Fruit fly (Drosophila melanogaster) whole organism, embryonic: Measurements from ENCODE around the gene CG17778.

Source experiments
- CG10462 ChIP-seq: fragments of 200-800 bp; sonication (Bioruptor generic); optimal IDR thresholded peaks from 2 replicates; lab custom pipeline; 2016; ENCODE audit warnings: missing biosample characterization, missing genetic modification characterization
- CG12071 ChIP-seq: fragments of 200-800 bp; sonication (Bioruptor generic); optimal IDR thresholded peaks from 3 replicates; lab custom pipeline; 2018; ENCODE audit warnings: missing biosample characterization, mild to moderate bottlenecking, missing genetic modification characterization
- CG14710 ChIP-seq: fragments of 200-800 bp; sonication (Bioruptor generic); optimal IDR thresholded peaks from 3 replicates; lab custom pipeline; 2019; ENCODE audit warnings: missing biosample characterization, mild to moderate bottlenecking, missing genetic modification characterization, moderate library complexity
- CG14860 ChIP-seq: fragments of 200-800 bp; sonication (Bioruptor generic); IDR thresholded peaks from 3 replicates; pipeline ENCODE4 v1.3.6; 2022; ENCODE audit warnings: missing biosample characterization, missing genetic modification characterization; ENCODE audit not compliant: partially characterized antibody
- CG15479 ChIP-seq: fragments of 200-800 bp; sonication (Bioruptor generic); optimal IDR thresholded peaks from 3 replicates; lab custom pipeline; 2019; ENCODE audit warnings: missing biosample characterization, mild to moderate bottlenecking, missing genetic modification characterization, moderate library complexity
- CG1602 ChIP-seq: fragments of 200-800 bp; sonication (Bioruptor generic); optimal IDR thresholded peaks from 3 replicates; lab custom pipeline; 2016; ENCODE audit warnings: missing biosample characterization, missing genetic modification characterization
- CG17829 ChIP-seq: fragments of 200-800 bp; optimal IDR thresholded peaks from 2 replicates; lab custom pipeline; 2019; ENCODE audit warnings: missing biosample characterization, mild to moderate bottlenecking, missing genetic modification characterization, moderate library complexity
- CG17912 ChIP-seq: fragments of 200-800 bp; sonication (Bioruptor generic); optimal IDR thresholded peaks from 2 replicates; lab custom pipeline; 2018; ENCODE audit warnings: missing biosample characterization, mild to moderate bottlenecking, missing genetic modification characterization
- CG1792 ChIP-seq: fragments of 200-800 bp; sonication (Bioruptor generic); optimal IDR thresholded peaks from 2 replicates; lab custom pipeline; 2016; ENCODE audit warnings: missing biosample characterization, missing genetic modification characterization
- CG18619 ChIP-seq: fragments of 200-800 bp; sonication (Bioruptor generic); optimal IDR thresholded peaks from 3 replicates; lab custom pipeline; 2017; ENCODE audit warnings: missing biosample characterization, mild to moderate bottlenecking, missing genetic modification characterization
- CG2678 ChIP-seq: fragments of 200-800 bp; sonication (Bioruptor generic); optimal IDR thresholded peaks from 3 replicates; lab custom pipeline; 2019; ENCODE audit warnings: missing biosample characterization, mild to moderate bottlenecking, missing genetic modification characterization, moderate library complexity
- CG3163 ChIP-seq: fragments of 200-800 bp; sonication (Bioruptor generic); optimal IDR thresholded peaks from 3 replicates; lab custom pipeline; 2016; ENCODE audit warnings: missing biosample characterization, missing genetic modification characterization
- CG4730 ChIP-seq: fragments of 200-800 bp; sonication (Bioruptor generic); IDR thresholded peaks from 2 replicates; pipeline ENCODE4 v1.3.6; 2022; ENCODE audit warnings: missing biosample characterization, missing genetic modification characterization
- CG5180 ChIP-seq: fragments of 200-800 bp; sonication (Bioruptor generic); optimal IDR thresholded peaks from 3 replicates; lab custom pipeline; 2017; ENCODE audit warnings: missing biosample characterization, missing genetic modification characterization, mild to moderate bottlenecking, moderate library complexity, missing genetic modification reagents
- CG7372 ChIP-seq: fragments of 200-800 bp; sonication (Bioruptor generic); IDR thresholded peaks from 2 replicates; pipeline ENCODE4 v1.3.6; 2022; ENCODE audit warnings: missing biosample characterization, missing genetic modification characterization
- CG8359 ChIP-seq: fragments of 200-800 bp; sonication (Bioruptor generic); optimal IDR thresholded peaks from 2 replicates; lab custom pipeline; 2017; ENCODE audit warnings: missing biosample characterization, mild to moderate bottlenecking, missing genetic modification characterization, borderline replicate concordance
- CG9437 ChIP-seq: fragments of 200-800 bp; sonication (Bioruptor generic); optimal IDR thresholded peaks from 2 replicates; lab custom pipeline; 2018; ENCODE audit warnings: missing biosample characterization, mild to moderate bottlenecking, missing genetic modification characterization
- E2f2 ChIP-seq: fragments of 200-800 bp; sonication (Bioruptor generic); IDR thresholded peaks from 2 replicates; pipeline ENCODE4 v1.3.6; 2022; ENCODE audit warnings: missing biosample characterization, missing genetic modification characterization
- Fer2 ChIP-seq: fragments of 200-800 bp; sonication (Bioruptor generic); optimal IDR thresholded peaks from 2 replicates; lab custom pipeline; 2018; ENCODE audit warnings: missing biosample characterization, mild to moderate bottlenecking, missing genetic modification characterization, moderate library complexity
- Hr3 ChIP-seq: fragments of 200-800 bp; sonication (Bioruptor generic); optimal IDR thresholded peaks from 3 replicates; lab custom pipeline; 2016; ENCODE audit warnings: missing biosample characterization, missing genetic modification characterization
- Hr51 ChIP-seq, 2 experiments: fragments of 200-800 bp; sonication (Bioruptor generic); optimal IDR thresholded peaks; 2 replicates in 1 of 2; 3 replicates in 1 of 2; lab custom pipeline; 2016 to 2018; ENCODE audit warnings: missing biosample characterization in 2 of 2, missing genetic modification characterization in 2 of 2, mild to moderate bottlenecking in 1 of 2, moderate library complexity in 1 of 2
- Mrtf ChIP-seq: fragments of 200-800 bp; sonication (Bioruptor generic); IDR thresholded peaks from 3 replicates; pipeline ENCODE4 v1.3.6; 2022; ENCODE audit warnings: missing biosample characterization, missing genetic modification characterization
- NK7.1 ChIP-seq: fragments of 200-800 bp; sonication (Bioruptor generic); optimal IDR thresholded peaks from 3 replicates; lab custom pipeline; 2016; ENCODE audit warnings: missing biosample characterization, missing genetic modification characterization
- aop ChIP-seq: fragments of 200-800 bp; sonication (Bioruptor generic); IDR thresholded peaks from 2 replicates; pipeline ENCODE4 v1.3.6; 2022; ENCODE audit warnings: missing biosample characterization, missing genetic modification characterization
- bsh ChIP-seq, 2 experiments: fragments of 200-800 bp; sonication (Bioruptor generic); optimal IDR thresholded peaks; 2 replicates each; lab custom pipeline; 2017 to 2018; ENCODE audit warnings: mild to moderate bottlenecking in 2 of 2, missing biosample characterization in 2 of 2, missing genetic modification characterization in 2 of 2, moderate library complexity in 1 of 2
- cad ChIP-seq: fragments of >200 bp; optimal IDR thresholded peaks from 2 replicates; lab custom pipeline; 2017; ENCODE audit warnings: missing biosample characterization, missing genetic modification characterization
- cg ChIP-seq: fragments of 200-800 bp; sonication (Bioruptor generic); optimal IDR thresholded peaks from 3 replicates; lab custom pipeline; 2019; ENCODE audit warnings: missing biosample characterization, mild to moderate bottlenecking, missing genetic modification characterization, moderate library complexity
- croc ChIP-seq: fragments of 200-800 bp; sonication (Bioruptor generic); conservative IDR thresholded peaks from 3 replicates; pipeline ENCODE4 v1.3.6; 2022; ENCODE audit warnings: missing biosample characterization, missing genetic modification characterization
- cwo ChIP-seq: fragments of 200-800 bp; sonication (Bioruptor generic); optimal IDR thresholded peaks from 3 replicates; lab custom pipeline; 2017; ENCODE audit warnings: missing biosample characterization, missing genetic modification characterization, mild to moderate bottlenecking, moderate library complexity, missing genetic modification reagents
- emc ChIP-seq: fragments of 200-800 bp; sonication (Bioruptor generic); optimal IDR thresholded peaks from 2 replicates; lab custom pipeline; 2016; ENCODE audit warnings: missing biosample characterization, missing genetic modification characterization
- fd3F ChIP-seq: fragments of 200-800 bp; sonication (Bioruptor generic); optimal IDR thresholded peaks from 2 replicates; lab custom pipeline; 2018; ENCODE audit warnings: missing biosample characterization, mild to moderate bottlenecking, missing genetic modification characterization, moderate library complexity
- gro ChIP-seq: fragments of 200-800 bp; sonication (Bioruptor generic); optimal IDR thresholded peaks from 2 replicates; lab custom pipeline; 2016; ENCODE audit warnings: missing biosample characterization, missing genetic modification characterization
- lilli ChIP-seq: fragments of 200-800 bp; sonication (Bioruptor generic); optimal IDR thresholded peaks from 3 replicates; lab custom pipeline; 2016; ENCODE audit warnings: missing biosample characterization, missing genetic modification characterization
- oc ChIP-seq: fragments of 200-800 bp; sonication (Bioruptor generic); optimal IDR thresholded peaks from 2 replicates; lab custom pipeline; 2018; ENCODE audit warnings: missing biosample characterization, mild to moderate bottlenecking, missing genetic modification characterization, moderate library complexity
- pfk ChIP-seq: fragments of 200-800 bp; sonication (Bioruptor generic); optimal IDR thresholded peaks from 2 replicates; lab custom pipeline; 2018; ENCODE audit warnings: missing biosample characterization, mild to moderate bottlenecking, missing genetic modification characterization, moderate library complexity
- repo ChIP-seq: fragments of 200-800 bp; sonication (Bioruptor generic); optimal IDR thresholded peaks from 2 replicates; lab custom pipeline; 2016; ENCODE audit warnings: missing biosample characterization, missing genetic modification characterization
- ro ChIP-seq: fragments of 200-800 bp; sonication (Bioruptor generic); IDR thresholded peaks from 2 replicates; pipeline ENCODE4 v1.3.6; 2022; ENCODE audit warnings: missing biosample characterization, missing genetic modification characterization
- run ChIP-seq: fragments of 200-800 bp; sonication (Bioruptor generic); optimal IDR thresholded peaks from 3 replicates; lab custom pipeline; 2018; ENCODE audit warnings: missing biosample characterization, mild to moderate bottlenecking, missing genetic modification characterization
- sc ChIP-seq, 3 experiments: fragments of >200 bp in 2 of 3; fragments of 200-800 bp in 1 of 3; sonication (Bioruptor generic) in 1 of 3; optimal IDR thresholded peaks; 2 replicates in 2 of 3; 3 replicates in 1 of 3; lab custom pipeline; 2017; ENCODE audit warnings: mild to moderate bottlenecking in 1 of 3, missing biosample characterization in 1 of 3, missing genetic modification characterization in 1 of 3, missing genetic modification reagents in 1 of 3
- ssp ChIP-seq: fragments of 200-800 bp; sonication (Bioruptor generic); IDR thresholded peaks from 2 replicates; pipeline ENCODE4 v1.3.6; 2022; ENCODE audit warnings: missing biosample characterization, missing genetic modification characterization
- vfl ChIP-seq: fragments of 200-800 bp; sonication (Bioruptor generic); optimal IDR thresholded peaks from 2 replicates; lab custom pipeline; 2016; ENCODE audit warnings: missing biosample characterization, missing genetic modification characterization

The CG17778 gene

dm6 chrX:526479-527071 is 32.2 kb downstream of the CG17778 start (continued):
- TF ChIP-seq run (no peak), CG3163 (GFP tag; lab: Kevin White, UChicago) (peak; percentile 44), CG15479 (GFP tag; lab: Kevin White, UChicago) (peak; percentile 79), CG1602 (GFP tag; lab: Kevin White, UChicago) (peak; percentile 56), repo (peak; percentile 59), CG2678 (tag; lab: Kevin White, UChicago) (peak; percentile 22), pfk (GFP tag; lab: Kevin White, UChicago) (peak; percentile 53), aop (GFP tag; lab: Robert Waterston, UW) (no peak), oc (no peak), Mrtf (GFP tag; lab: Robert Waterston, UW) (no peak), lilli (GFP tag; lab: Kevin White, UChicago) (peak; percentile 54), CG18619 (GFP tag; lab: Kevin White, UChicago) (no peak), CG14860 (GFP tag; lab: Robert Waterston, UW) (no peak), vfl (GFP tag; lab: Kevin White, UChicago) (peak; percentile 62), CG7372 (GFP tag; lab: Robert Waterston, UW) (no peak), Hr3 (peak; percentile 47), gro (no peak), fd3F (no peak), CG8359 (GFP tag; lab: Kevin White, UChicago) (peak; percentile 53), bsh (GFP tag; optimal IDR thresholded peaks at IDR 0.05; lab: Kevin White, UChicago) (peak in 1 of 2 experiments; percentile 59), emc (GFP tag; lab: Kevin White, UChicago) (no peak), CG17912 (GFP tag; lab: Kevin White, UChicago) (no peak), CG5180 (GFP tag; lab: Kevin White, UChicago) (no peak), NK7.1 (GFP tag; lab: Kevin White, UChicago) (peak; percentile 4), CG9437 (GFP tag; lab: Kevin White, UChicago) (no peak), CG10462 (GFP tag; lab: Kevin White, UChicago) (peak; percentile 43), sc (optimal IDR thresholded peaks at IDR 0.05; lab: Kevin White, UChicago) (no peak), sc (GFP tag; optimal IDR thresholded peaks at IDR 0.05; lab: Kevin White, UChicago) (no peak), CG17829 (peak; percentile 83), E2f2 (GFP tag; lab: Robert Waterston, UW) (no peak), CG1792 (GFP tag; lab: Kevin White, UChicago) (no peak), Hr51 (GFP tag; optimal IDR thresholded peaks at IDR 0.05; lab: Kevin White, UChicago) (peak in 1 of 2 experiments; percentile 62), cwo (GFP tag; lab: Kevin White, UChicago) (no peak), croc (peak; percentile 61), cad (GFP tag; lab: Kevin White, UChicago) (no peak), CG4730 (GFP tag; lab: Robert Waterston, UW) (no peak), cg (GFP tag; lab: Kevin White, UChicago) (no peak), Fer2 (tag; lab: Kevin White, UChicago) (no peak), ro (GFP tag; lab: Robert Waterston, UW) (no peak), ssp (GFP tag; lab: Robert Waterston, UW) (no peak), CG12071 (no peak), CG14710 (tag; lab: Kevin White, UChicago) (peak; percentile 82)
